Worm (Caenorhabditis elegans): ENCODE results near the gene xbp-1.

The xbp-1 gene

DNA sequence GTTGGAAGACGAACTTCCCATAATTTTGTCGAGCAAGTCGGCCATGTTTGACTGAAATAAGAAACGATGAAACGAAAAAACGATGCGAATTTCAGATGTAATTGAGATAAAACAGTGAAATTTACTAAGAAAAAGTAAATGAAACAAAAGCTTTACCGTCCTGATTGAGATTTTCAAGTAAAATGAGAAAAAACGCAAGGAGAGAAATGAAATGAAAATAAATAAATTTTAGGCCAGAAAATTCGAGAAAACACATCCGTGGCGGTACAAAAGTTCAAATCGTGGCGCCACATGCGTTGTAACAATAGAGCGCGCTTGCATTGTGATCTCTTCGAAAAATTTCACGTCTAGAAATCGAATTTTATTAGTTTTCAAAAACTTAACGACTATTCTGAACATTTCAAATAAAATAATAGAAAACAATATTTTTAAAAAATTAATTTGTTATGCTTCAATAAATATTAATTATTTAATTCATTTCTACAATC, 17.5 kb upstream of the xbp-1 start, which contains the start of the genes hrde-1 and C16C10.13:
TSS of gene hrde-1 (minus strand) at position 51 of the 488 bp plus-strand sequence.
TSS of gene C16C10.13 (plus strand) at position 332 of the 488 bp plus-strand sequence.
- TF ChIP-seq ahr-1 (tag; optimal IDR thresholded peaks at IDR 0.05) (no peak), mec-3 (tag; optimal IDR thresholded peaks at IDR 0.05; ENCODE audit: borderline replicate concordance) (no peak)

DNA sequence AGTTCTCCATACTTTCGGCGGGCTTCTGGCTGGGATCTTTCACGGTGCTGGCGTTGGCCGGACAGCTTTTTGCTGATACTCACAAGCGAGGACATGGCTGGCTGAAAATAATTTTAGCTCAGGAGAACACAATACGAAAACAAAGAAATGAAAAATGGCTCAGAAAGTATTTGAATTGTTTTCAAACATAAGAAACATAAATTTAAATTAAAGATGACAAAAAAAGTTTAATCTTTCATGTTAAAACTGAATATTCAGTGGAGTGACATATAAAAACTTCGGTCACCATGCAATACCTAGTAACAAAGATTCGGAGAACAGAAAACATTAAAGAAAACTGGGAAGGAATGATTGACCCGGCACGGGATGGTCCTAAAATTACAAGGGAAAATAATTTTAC, 15.0 kb upstream of the xbp-1 start, which contains the start of gene C16C10.2:
TSS of gene C16C10.2 (minus strand) at position 101 of the 400 bp plus-strand sequence.
- TF ChIP-seq lin-11 (tag; optimal IDR thresholded peaks at IDR 0.05) (no peak), hlh-15 (tag; optimal IDR thresholded peaks at IDR 0.05) (no peak), hlh-13 (GFP tag; optimal IDR thresholded peaks at IDR 0.05) (no peak), F13H6.1 (tag; optimal IDR thresholded peaks at IDR 0.05) (no peak), ceh-2 (tag; optimal IDR thresholded peaks at IDR 0.05) (no peak), pqm-1 (tag; optimal IDR thresholded peaks at IDR 0.05) (no peak), nhr-232 (tag; optimal IDR thresholded peaks at IDR 0.05) (no peak), nhr-11 (tag; optimal IDR thresholded peaks at IDR 0.05) (no peak), ceh-45 (GFP tag; IDR thresholded peaks at IDR 0.05) (no peak), eyg-1 (tag; optimal IDR thresholded peaks at IDR 0.05) (no peak), tbx-2 (tag; optimal IDR thresholded peaks at IDR 0.05) (no peak), ceh-9 (tag; optimal IDR thresholded peaks at IDR 0.05) (no peak), ceh-6 (GFP tag; optimal IDR thresholded peaks at IDR 0.05) (no peak), madf-2 (tag; optimal IDR thresholded peaks at IDR 0.05) (no peak), ceh-14 (tag; optimal IDR thresholded peaks at IDR 0.05) (no peak), ceh-24 (tag; optimal IDR thresholded peaks at IDR 0.05) (no peak), sox-2 (GFP tag; IDR thresholded peaks at IDR 0.05) (no peak), hlh-8 (tag; optimal IDR thresholded peaks at IDR 0.05) (no peak), odd-2 (tag; optimal IDR thresholded peaks at IDR 0.05) (no peak), che-1 (tag; optimal IDR thresholded peaks at IDR 0.05) (no peak)

- no peak for TF ChIP-seq nhr-232 (tag; optimal IDR thresholded peaks at IDR 0.05)
- no peak for TF ChIP-seq syd-9 (tag; optimal IDR thresholded peaks at IDR 0.05)
- no peak for TF ChIP-seq sox-2 (GFP tag; IDR thresholded peaks at IDR 0.05)
- TF ChIP-seq npax-4 (tag; optimal IDR thresholded peaks at IDR 0.05) = no peak
- TF ChIP-seq ama-1 (optimal IDR thresholded peaks at IDR 0.05) = no peak
- TF ChIP-seq mec-3 (tag; optimal IDR thresholded peaks at IDR 0.05; ENCODE audit: borderline replicate concordance) = no peak
These were observed 12.3 kb upstream of the xbp-1 start, which contains the start of gene C16C10.1 for ce11 chrIII:4181338-4181737. Gene C16C10.1 (minus strand): TSS chrIII:4181438.

ce11 chrIII:4186751-4187309, 6.8 kb upstream of the xbp-1 start, which contains the start of gene lars-1:
Gene lars-1 (minus strand): TSS chrIII:4186801.
- TF ChIP-seq gmeb-2 (tag; optimal IDR thresholded peaks at IDR 0.05) = no peak
- TF ChIP-seq hlh-30 (tag; optimal IDR thresholded peaks at IDR 0.05; ENCODE audit: insufficient read depth) = no peak
- TF ChIP-seq ztf-16 (tag; optimal IDR thresholded peaks at IDR 0.05) = no peak
- TF ChIP-seq lim-6 (tag; optimal IDR thresholded peaks at IDR 0.05) = no peak
- TF ChIP-seq npax-4 (tag; optimal IDR thresholded peaks at IDR 0.05) = no peak
- no peak for TF ChIP-seq che-1 (tag; optimal IDR thresholded peaks at IDR 0.05)
- TF ChIP-seq unc-86 (tag; optimal IDR thresholded peaks at IDR 0.05) = no peak
- no peak for TF ChIP-seq ref-2 (tag; optimal IDR thresholded peaks at IDR 0.05)
- no peak for TF ChIP-seq C08G9.2 (tag; optimal IDR thresholded peaks at IDR 0.05)
- TF ChIP-seq pag-3 (tag; optimal IDR thresholded peaks at IDR 0.05; ENCODE audit: borderline replicate concordance) = no peak
- TF ChIP-seq nfya-1 (tag; optimal IDR thresholded peaks at IDR 0.05) = no peak
- no peak for TF ChIP-seq pat-9 (tag; optimal IDR thresholded peaks at IDR 0.05)
- no peak for TF ChIP-seq unc-55 (GFP tag; optimal IDR thresholded peaks at IDR 0.05)
- TF ChIP-seq ceh-30 (tag; optimal IDR thresholded peaks at IDR 0.05) = no peak
- no peak for TF ChIP-seq tbx-2 (tag; optimal IDR thresholded peaks at IDR 0.05)
- no peak for TF ChIP-seq dmd-4 (tag; optimal IDR thresholded peaks at IDR 0.05; ENCODE audit: borderline replicate concordance)
- TF ChIP-seq hlh-6 (tag; optimal IDR thresholded peaks at IDR 0.05) = no peak
- TF ChIP-seq pros-1 (tag; optimal IDR thresholded peaks at IDR 0.05) = no peak
